Worm (Caenorhabditis elegans) whole organism, L2 larva: ENCODE measurements around the gene copd-1.

ENCODE experiments used
- elt-3 ChIP-seq: sonication (generic microtip); optimal IDR thresholded peaks from 2 replicates; lab custom pipeline; 2017; ENCODE audit warnings: missing biosample characterization, missing genetic modification characterization
- nhr-11 ChIP-seq: fragments of 150-350 bp; optimal IDR thresholded peaks from 2 replicates; lab custom pipeline; 2014; ENCODE audit warnings: missing biosample characterization, missing genetic modification characterization

DNA sequence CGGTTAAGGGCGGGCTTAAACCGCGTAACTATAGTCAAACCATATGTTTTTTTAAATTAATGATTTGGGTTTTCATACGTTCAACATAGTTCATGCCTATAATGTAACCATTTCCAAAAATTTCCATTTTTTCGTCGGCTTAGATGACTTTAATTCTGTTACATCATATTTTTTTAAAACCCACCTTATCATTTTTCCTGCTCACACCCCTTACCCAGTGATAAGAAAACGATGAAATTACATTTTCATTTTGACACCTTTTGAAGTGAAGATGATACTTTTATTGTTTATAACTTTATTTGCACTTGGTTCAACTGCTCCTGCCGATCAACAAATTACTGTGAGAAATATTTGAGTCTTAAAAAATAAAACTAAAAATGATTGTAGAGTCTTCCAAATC lies 12.5 kb downstream of the copd-1 start, which contains the start of gene ctsa-4.2:
- no peak for TF ChIP-seq elt-3 (tag; lab: Kevin White, UChicago)
- no peak for TF ChIP-seq nhr-11 (tag; lab: Kevin White, UChicago)
